Fruit fly (Drosophila melanogaster): Measurements from ENCODE around the gene Socs16D.

DNA sequence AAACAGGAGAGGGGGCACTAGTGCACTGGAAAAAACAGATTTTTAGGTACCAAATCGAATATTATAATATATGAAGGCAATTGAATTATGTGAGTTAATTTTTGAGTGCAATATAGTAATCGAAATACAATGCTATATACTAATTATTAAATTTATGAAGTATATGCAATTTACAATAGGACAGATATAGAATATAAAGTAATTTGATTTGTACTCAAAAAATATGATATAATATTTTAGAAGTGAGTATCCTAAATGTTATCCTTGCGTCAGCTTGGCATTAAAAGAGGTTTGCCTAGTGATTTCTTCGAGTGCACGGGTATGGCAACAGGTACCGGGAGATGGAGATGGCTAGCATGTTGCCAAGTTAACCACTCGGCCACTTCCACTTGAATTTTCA is 20.4 kb downstream of the Socs16D start:
- TF ChIP-seq sv (GFP tag; optimal IDR thresholded peaks at IDR 0.05) (no peak), fru (GFP tag; optimal IDR thresholded peaks at IDR 0.05) (peak; percentile 49)
